Fruit fly (Drosophila melanogaster) whole organism, embryonic: ENCODE measurements around the gene CG2617.

Experiments
- Abd-B ChIP-seq: fragments of 200-800 bp; sonication (Bioruptor generic); optimal IDR thresholded peaks from 2 replicates; lab custom pipeline; 2018; ENCODE audit warnings: missing biosample characterization, mild to moderate bottlenecking, missing genetic modification characterization, moderate library complexity
- CG10321 ChIP-seq: fragments of 200-800 bp; sonication (Bioruptor generic); IDR thresholded peaks from 2 replicates; pipeline ENCODE4 v1.3.6; 2022; ENCODE audit warnings: missing biosample characterization, missing genetic modification characterization
- CG11504 ChIP-seq: fragments of 200-800 bp; sonication (Bioruptor generic); optimal IDR thresholded peaks from 3 replicates; lab custom pipeline; 2019; ENCODE audit warnings: missing biosample characterization, mild to moderate bottlenecking, missing genetic modification characterization, moderate library complexity
- CG12659 ChIP-seq: fragments of 200-800 bp; sonication (Bioruptor generic); optimal IDR thresholded peaks from 3 replicates; lab custom pipeline; 2017; ENCODE audit warnings: mild to moderate bottlenecking, missing biosample characterization, missing genetic modification reagents, missing genetic modification characterization
- CG12769 ChIP-seq: fragments of 200-800 bp; sonication (Bioruptor generic); optimal IDR thresholded peaks from 2 replicates; lab custom pipeline; 2019; ENCODE audit warnings: missing biosample characterization, mild to moderate bottlenecking, missing genetic modification characterization, moderate library complexity
- CG13894 ChIP-seq: fragments of 200-800 bp; sonication (Bioruptor generic); optimal IDR thresholded peaks from 3 replicates; lab custom pipeline; 2018; ENCODE audit warnings: missing biosample characterization, mild to moderate bottlenecking, missing genetic modification characterization, moderate library complexity
- CG14965 ChIP-seq: fragments of 200-800 bp; sonication (Bioruptor generic); optimal IDR thresholded peaks from 2 replicates; lab custom pipeline; 2016; ENCODE audit warnings: missing biosample characterization, missing genetic modification characterization, borderline replicate concordance
- CG15696 ChIP-seq: fragments of 200-800 bp; sonication (Bioruptor generic); optimal IDR thresholded peaks from 2 replicates; lab custom pipeline; 2019; ENCODE audit warnings: missing biosample characterization, mild to moderate bottlenecking, missing genetic modification characterization, moderate library complexity
- CG16813 ChIP-seq: fragments of 200-800 bp; sonication (Bioruptor generic); IDR thresholded peaks from 3 replicates; pipeline ENCODE4 v1.3.6; 2022; ENCODE audit warnings: missing biosample characterization, missing genetic modification characterization; ENCODE audit not compliant: partially characterized antibody
- CG17361 ChIP-seq: fragments of 200-800 bp; sonication (Bioruptor generic); IDR thresholded peaks from 3 replicates; pipeline ENCODE4 v1.3.6; 2022; ENCODE audit warnings: missing biosample characterization, missing genetic modification characterization
- CG1792 ChIP-seq: fragments of 200-800 bp; sonication (Bioruptor generic); optimal IDR thresholded peaks from 2 replicates; lab custom pipeline; 2016; ENCODE audit warnings: missing biosample characterization, missing genetic modification characterization
- CG1832 ChIP-seq: fragments of 200-800 bp; sonication (Bioruptor generic); optimal IDR thresholded peaks from 2 replicates; lab custom pipeline; 2017; ENCODE audit warnings: missing biosample characterization, mild to moderate bottlenecking, missing genetic modification characterization, inconsistent platforms
- CG30403 ChIP-seq: fragments of 200-800 bp; sonication (Bioruptor generic); optimal IDR thresholded peaks from 3 replicates; lab custom pipeline; 2016; ENCODE audit warnings: missing biosample characterization, missing genetic modification characterization
- CG33213 ChIP-seq: fragments of 200-800 bp; sonication (Bioruptor generic); optimal IDR thresholded peaks from 3 replicates; lab custom pipeline; 2016; ENCODE audit warnings: missing biosample characterization, missing genetic modification characterization
- CG3407 ChIP-seq: fragments of 200-800 bp; sonication (Bioruptor generic); optimal IDR thresholded peaks from 2 replicates; lab custom pipeline; 2018; ENCODE audit warnings: missing biosample characterization, mild to moderate bottlenecking, missing genetic modification characterization
- CG34224 ChIP-seq: fragments of 200-800 bp; sonication (Bioruptor generic); IDR thresholded peaks from 3 replicates; pipeline ENCODE4 v1.3.6; 2022; ENCODE audit warnings: missing biosample characterization, missing genetic modification characterization; ENCODE audit not compliant: partially characterized antibody
- CG34376 ChIP-seq: fragments of 200-800 bp; sonication (Bioruptor generic); optimal IDR thresholded peaks from 2 replicates; lab custom pipeline; 2018; ENCODE audit warnings: missing biosample characterization, mild to moderate bottlenecking, missing genetic modification characterization
- CG7786 ChIP-seq: fragments of 200-800 bp; sonication (Bioruptor generic); optimal IDR thresholded peaks from 2 replicates; lab custom pipeline; 2016; ENCODE audit warnings: missing biosample characterization, missing genetic modification characterization
- CG8478 ChIP-seq: fragments of >200 bp; optimal IDR thresholded peaks from 2 replicates; lab custom pipeline; 2018
- CG9797 ChIP-seq: fragments of 200-800 bp; sonication (Bioruptor generic); optimal IDR thresholded peaks from 3 replicates; lab custom pipeline; 2018; ENCODE audit warnings: missing biosample characterization, mild to moderate bottlenecking, missing genetic modification characterization
- CHES-1-like ChIP-seq: fragments of 200-800 bp; sonication (Bioruptor generic); optimal IDR thresholded peaks from 2 replicates; lab custom pipeline; 2016; ENCODE audit warnings: missing biosample characterization, missing genetic modification characterization
- CTCF ChIP-seq: fragments of 200-800 bp; sonication (Bioruptor generic); optimal IDR thresholded peaks from 2 replicates; lab custom pipeline; 2017; ENCODE audit warnings: missing biosample characterization, mild to moderate bottlenecking, missing genetic modification characterization, moderate library complexity
- Deaf1 ChIP-seq: fragments of 200-800 bp; optimal IDR thresholded peaks from 3 replicates; lab custom pipeline; 2019; ENCODE audit warnings: missing biosample characterization, mild to moderate bottlenecking, missing genetic modification characterization, moderate library complexity
- Dp ChIP-seq: fragments of 200-800 bp; sonication (Bioruptor generic); optimal IDR thresholded peaks from 2 replicates; lab custom pipeline; 2018; ENCODE audit warnings: missing biosample characterization, mild to moderate bottlenecking, missing genetic modification characterization, moderate library complexity
- Elba2 ChIP-seq: fragments of 200-800 bp; sonication (Bioruptor generic); optimal IDR thresholded peaks from 3 replicates; lab custom pipeline; 2016; ENCODE audit warnings: missing biosample characterization, missing genetic modification characterization
- Jarid2 ChIP-seq: fragments of 200-800 bp; sonication (Bioruptor generic); optimal IDR thresholded peaks from 3 replicates; lab custom pipeline; 2017; ENCODE audit warnings: mild to moderate bottlenecking, missing biosample characterization, missing genetic modification reagents, missing genetic modification characterization
- Kr ChIP-seq: fragments of 200-800 bp; sonication (Bioruptor generic); optimal IDR thresholded peaks from 2 replicates; lab custom pipeline; 2017; ENCODE audit warnings: missing biosample characterization, mild to moderate bottlenecking, missing genetic modification characterization
- Lhr ChIP-seq: fragments of 200-800 bp; sonication (Bioruptor generic); optimal IDR thresholded peaks from 3 replicates; lab custom pipeline; 2017; ENCODE audit warnings: mild to moderate bottlenecking, missing biosample characterization, missing genetic modification reagents, missing genetic modification characterization
- MBD-R2 ChIP-seq: fragments of 200-800 bp; sonication (Bioruptor generic); IDR thresholded peaks from 2 replicates; pipeline ENCODE4 v1.3.6; 2022; ENCODE audit warnings: missing biosample characterization, missing genetic modification characterization
- Myb ChIP-seq: fragments of 200-800 bp; sonication (Bioruptor generic); optimal IDR thresholded peaks from 2 replicates; lab custom pipeline; 2016; ENCODE audit warnings: missing biosample characterization, missing genetic modification characterization
- Neu2 ChIP-seq: fragments of 200-800 bp; sonication (Bioruptor generic); optimal IDR thresholded peaks from 3 replicates; lab custom pipeline; 2016; ENCODE audit warnings: missing biosample characterization, missing genetic modification characterization, borderline replicate concordance
- Nf-YC ChIP-seq: fragments of 200-800 bp; optimal IDR thresholded peaks from 3 replicates; lab custom pipeline; 2019; ENCODE audit warnings: missing biosample characterization, mild to moderate bottlenecking, missing genetic modification characterization, moderate library complexity
- Opbp ChIP-seq: fragments of 200-800 bp; sonication (Bioruptor generic); IDR thresholded peaks from 3 replicates; pipeline ENCODE4 v1.3.6; 2022; ENCODE audit warnings: missing biosample characterization, missing genetic modification characterization; ENCODE audit not compliant: partially characterized antibody
- Pdp1 ChIP-seq, 2 experiments: fragments of 200-800 bp; sonication (Bioruptor generic); optimal IDR thresholded peaks; 3 replicates each; lab custom pipeline; 2016; ENCODE audit warnings: missing biosample characterization in 2 of 2, missing genetic modification characterization in 2 of 2, mild to moderate bottlenecking in 1 of 2, moderate library complexity in 1 of 2
- Ravus ChIP-seq: fragments of 200-800 bp; sonication (Bioruptor generic); IDR thresholded peaks from 2 replicates; pipeline ENCODE4 v1.3.6; 2022; ENCODE audit warnings: missing biosample characterization, missing genetic modification characterization
- Spps ChIP-seq: fragments of 200-800 bp; sonication (Bioruptor generic); optimal IDR thresholded peaks from 2 replicates; lab custom pipeline; 2018; ENCODE audit warnings: missing biosample characterization, mild to moderate bottlenecking, missing genetic modification characterization
- Sry-δ ChIP-seq: fragments of 200-800 bp; sonication (Bioruptor generic); optimal IDR thresholded peaks from 2 replicates; lab custom pipeline; 2016; ENCODE audit warnings: missing biosample characterization, missing genetic modification characterization
- Tbp ChIP-seq: fragments of >200 bp; optimal IDR thresholded peaks from 2 replicates; lab custom pipeline; 2018; ENCODE audit warnings: missing biosample characterization, missing genetic modification characterization
- Xbp1 ChIP-seq: fragments of 200-800 bp; sonication (Bioruptor generic); optimal IDR thresholded peaks from 3 replicates; lab custom pipeline; 2016; ENCODE audit warnings: missing biosample characterization, mild to moderate bottlenecking, missing genetic modification characterization
- ab ChIP-seq: fragments of 200-800 bp; sonication (Bioruptor generic); optimal IDR thresholded peaks from 2 replicates; lab custom pipeline; 2016; ENCODE audit warnings: missing biosample characterization, missing genetic modification characterization
- grau ChIP-seq: fragments of 200-800 bp; optimal IDR thresholded peaks from 3 replicates; lab custom pipeline; 2019; ENCODE audit warnings: missing biosample characterization, mild to moderate bottlenecking, missing genetic modification characterization, moderate library complexity
- jumu ChIP-seq: fragments of 200-800 bp; sonication (Bioruptor generic); optimal IDR thresholded peaks from 3 replicates; lab custom pipeline; 2016; ENCODE audit warnings: missing biosample characterization, missing genetic modification characterization
- luna ChIP-seq: fragments of 200-800 bp; sonication (Bioruptor generic); optimal IDR thresholded peaks from 2 replicates; lab custom pipeline; 2016; ENCODE audit warnings: missing biosample characterization, missing genetic modification characterization
- row ChIP-seq: fragments of 200-800 bp; sonication (Bioruptor generic); IDR thresholded peaks from 3 replicates; pipeline ENCODE4 v1.3.6; 2022; ENCODE audit warnings: missing biosample characterization, missing genetic modification characterization
- schlank ChIP-seq: fragments of 200-800 bp; sonication (Bioruptor generic); optimal IDR thresholded peaks from 2 replicates; lab custom pipeline; 2018; ENCODE audit warnings: missing biosample characterization, mild to moderate bottlenecking, missing genetic modification characterization
- so ChIP-seq: fragments of 200-800 bp; sonication (Bioruptor generic); IDR thresholded peaks from 3 replicates; pipeline ENCODE4 v1.3.6; 2022; ENCODE audit warnings: missing biosample characterization, missing genetic modification characterization
- stc ChIP-seq: fragments of 200-800 bp; sonication (Bioruptor generic); IDR thresholded peaks from 2 replicates; pipeline ENCODE4 v1.3.6; 2022; ENCODE audit warnings: missing biosample characterization, missing genetic modification characterization
- stwl ChIP-seq: fragments of 200-800 bp; sonication (Bioruptor generic); optimal IDR thresholded peaks from 3 replicates; lab custom pipeline; 2018; ENCODE audit warnings: missing biosample characterization, mild to moderate bottlenecking, missing genetic modification characterization, moderate library complexity
- trem ChIP-seq: fragments of 200-800 bp; optimal IDR thresholded peaks from 3 replicates; lab custom pipeline; 2019; ENCODE audit warnings: missing biosample characterization, mild to moderate bottlenecking, missing genetic modification characterization, moderate library complexity
- unc-4 ChIP-seq: fragments of 200-800 bp; sonication (Bioruptor generic); IDR thresholded peaks from 2 replicates; pipeline ENCODE4 v1.3.6; 2022; ENCODE audit warnings: missing biosample characterization, missing genetic modification characterization; ENCODE audit not compliant: partially characterized antibody
- wor ChIP-seq: fragments of 200-800 bp; sonication (Bioruptor generic); IDR thresholded peaks from 2 replicates; pipeline ENCODE4 v1.3.6; 2022; ENCODE audit warnings: missing biosample characterization, missing genetic modification characterization

CG2617 gene

DNA sequence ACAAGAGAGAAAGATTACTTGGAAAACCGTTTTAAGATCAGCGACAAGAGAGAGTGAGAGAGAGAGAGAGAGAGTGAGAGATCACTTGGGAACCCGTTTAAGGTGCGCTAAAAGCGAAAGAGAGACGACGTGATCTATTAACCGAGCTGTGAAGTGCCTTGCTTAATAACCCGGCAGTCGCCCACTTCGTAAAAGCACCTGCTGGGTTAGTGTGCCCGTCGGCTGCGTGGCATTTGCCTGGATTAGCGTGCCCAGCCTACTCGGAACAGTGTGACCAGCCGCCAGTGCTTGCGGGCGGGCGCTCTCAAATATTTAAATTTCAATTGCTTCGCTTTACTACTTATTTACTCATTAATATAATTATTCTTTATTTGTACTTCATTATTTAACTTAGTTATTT is 43.8 kb upstream of the CG2617 start:
- TF ChIP-seq CG7786 (GFP tag; lab: Kevin White, UChicago) (no peak), CTCF (peak; percentile 22), wor (GFP tag; lab: Robert Waterston, UW) (no peak), Tbp (GFP tag; lab: Kevin White, UChicago) (no peak), CG14965 (GFP tag; lab: Kevin White, UChicago) (no peak), row (GFP tag; lab: Robert Waterston, UW) (0 out of 3 replicates have a peak, but pooled peaks have one; percentile 41), schlank (no peak), CG1792 (GFP tag; lab: Kevin White, UChicago) (no peak), grau (tag; lab: Kevin White, UChicago) (peak; percentile 2), CG3407 (GFP tag; lab: Kevin White, UChicago) (no peak), Sry-δ (GFP tag; lab: Kevin White, UChicago) (peak; percentile 19), CG12769 (tag; lab: Kevin White, UChicago) (peak; percentile 67), MBD-R2 (GFP tag; lab: Robert Waterston, UW) (peak; percentile 90), CG16813 (peak; percentile 49; the same call in 2 of the 3 replicates), jumu (GFP tag; lab: Kevin White, UChicago) (no peak), Lhr (peak; percentile 98), Neu2 (GFP tag; lab: Kevin White, UChicago) (no peak), luna (GFP tag; lab: Kevin White, UChicago) (no peak), CG11504 (peak; percentile 35), Opbp (GFP tag; lab: Robert Waterston, UW) (peak; percentile 73; the same call in 2 of the 3 replicates), CG13894 (peak; percentile 32), CHES-1-like (GFP tag; lab: Kevin White, UChicago) (no peak), Myb (GFP tag; lab: Kevin White, UChicago) (peak; percentile 27), Xbp1 (no peak), Ravus (GFP tag; lab: Robert Waterston, UW) (no peak), stc (GFP tag; lab: Robert Waterston, UW) (0 out of 2 replicates have a peak, but pooled peaks have one; percentile 33), Elba2 (GFP tag; lab: Kevin White, UChicago) (peak; percentile 83), Abd-B (GFP tag; lab: Kevin White, UChicago) (peak; percentile 54), CG10321 (GFP tag; lab: Robert Waterston, UW) (peak; percentile 61), ab (GFP tag; lab: Kevin White, UChicago) (no peak), CG1832 (GFP tag; lab: Kevin White, UChicago) (peak; percentile 45), CG34224 (peak; percentile 45; the same call in 1 of the 3 replicates), trem (tag; lab: Kevin White, UChicago) (peak; percentile 68), Spps (tag; lab: Kevin White, UChicago) (no peak), unc-4 (GFP tag; lab: Robert Waterston, UW) (peak; percentile 32; the same call in 1 of the 2 replicates), Deaf1 (tag; lab: Kevin White, UChicago) (peak; percentile 77), CG33213 (GFP tag; lab: Kevin White, UChicago) (peak; percentile 92), CG8478 (lab: Kevin White, UChicago) (no peak), CG17361 (GFP tag; lab: Robert Waterston, UW) (peak; percentile 38; the same call in 1 of the 3 replicates), CG30403 (GFP tag; lab: Kevin White, UChicago) (no peak), Jarid2 (peak; percentile 8), stwl (tag; lab: Kevin White, UChicago) (peak; percentile 95), CG9797 (GFP tag; lab: Kevin White, UChicago) (peak; percentile 95), CG15696 (tag; lab: Kevin White, UChicago) (no peak), Kr (no peak), Dp (GFP tag; lab: Kevin White, UChicago) (peak; percentile 96), Pdp1 (GFP tag; optimal IDR thresholded peaks at IDR 0.05; lab: Kevin White, UChicago) (peak in 1 of 2 experiments; percentile 37), CG34376 (GFP tag; lab: Kevin White, UChicago) (no peak), Nf-YC (no peak), CG12659 (GFP tag; lab: Kevin White, UChicago) (peak; percentile 33), so (GFP tag; lab: Robert Waterston, UW) (no peak)
